Worm (Caenorhabditis elegans): ENCODE measurements around the gene F17C11.26.

F17C11.26 gene

ce11 chrV:10940571-10940991 lies 669 bp upstream of the F17C11.26 start (continued):
- TF ChIP-seq dve-1 (tag; optimal IDR thresholded peaks at IDR 0.05) = no peak
- no peak for TF ChIP-seq ceh-2 (tag; optimal IDR thresholded peaks at IDR 0.05)
- no peak for TF ChIP-seq ceh-34 (tag; optimal IDR thresholded peaks at IDR 0.05)
- peak; percentile 68 for TF ChIP-seq nfya-1 (tag; optimal IDR thresholded peaks at IDR 0.05)
- no peak for TF ChIP-seq pat-9 (tag; optimal IDR thresholded peaks at IDR 0.05)
- peak; percentile 24 for TF ChIP-seq unc-42 (tag; optimal IDR thresholded peaks at IDR 0.05)
- TF ChIP-seq pqm-1 (tag; optimal IDR thresholded peaks at IDR 0.05) = peak; percentile 49
- TF ChIP-seq ceh-18 (tag; optimal IDR thresholded peaks at IDR 0.05) = no peak
- TF ChIP-seq C08G9.2 (tag; optimal IDR thresholded peaks at IDR 0.05) = no peak
- no peak for TF ChIP-seq hlh-8 (tag; optimal IDR thresholded peaks at IDR 0.05)

ce11 chrV:10942161-10942560 lies 911 bp downstream of the F17C11.26 start, which contains the start of gene zip-9:
TSS of gene zip-9 (plus strand) at chrV:10942461.
- TF ChIP-seq ceh-31 (tag; optimal IDR thresholded peaks at IDR 0.05) (no peak), ceh-30 (tag; optimal IDR thresholded peaks at IDR 0.05) (no peak), lin-11 (tag; optimal IDR thresholded peaks at IDR 0.05) (no peak), ref-2 (tag; optimal IDR thresholded peaks at IDR 0.05) (no peak), pqm-1 (tag; optimal IDR thresholded peaks at IDR 0.05) (no peak), ceh-22 (tag; optimal IDR thresholded peaks at IDR 0.05) (no peak), elt-2 (tag; optimal IDR thresholded peaks at IDR 0.05) (no peak), C38D4.7 (GFP tag; optimal IDR thresholded peaks at IDR 0.05) (no peak), tbx-7 (tag; optimal IDR thresholded peaks at IDR 0.05) (no peak)

ce11 chrV:10944903-10945302 lies 3.7 kb downstream of the F17C11.26 start:
- TF ChIP-seq unc-42 (tag; optimal IDR thresholded peaks at IDR 0.05) (peak; percentile 57), ama-1 (optimal IDR thresholded peaks at IDR 0.05) (no peak)

- no peak for TF ChIP-seq madf-2 (tag; optimal IDR thresholded peaks at IDR 0.05)
- TF ChIP-seq nhr-232 (tag; optimal IDR thresholded peaks at IDR 0.05) = no peak
- no peak for TF ChIP-seq ttx-3 (tag; optimal IDR thresholded peaks at IDR 0.05)
- TF ChIP-seq pag-3 (tag; optimal IDR thresholded peaks at IDR 0.05; ENCODE audit: borderline replicate concordance) = no peak
- no peak for TF ChIP-seq unc-55 (GFP tag; optimal IDR thresholded peaks at IDR 0.05)
- no peak for TF ChIP-seq Y22D7AL.16 (tag; optimal IDR thresholded peaks at IDR 0.05)
- no peak for TF ChIP-seq ahr-1 (tag; optimal IDR thresholded peaks at IDR 0.05)
- TF ChIP-seq npax-4 (tag; optimal IDR thresholded peaks at IDR 0.05) = no peak
- TF ChIP-seq unc-42 (tag; optimal IDR thresholded peaks at IDR 0.05) = no peak
- TF ChIP-seq ceh-24 (tag; optimal IDR thresholded peaks at IDR 0.05) = no peak
Measured at ce11 chrV:10947210-10947609, 6.0 kb downstream of the F17C11.26 start.

- TF ChIP-seq pqm-1 (tag; optimal IDR thresholded peaks at IDR 0.05) = no peak
Measured at ce11 chrV:10947930-10948329, 6.7 kb downstream of the F17C11.26 start, which contains the start of gene F17C11.2. TSS of gene F17C11.2 (plus strand) at chrV:10948230.

ce11 chrV:10949511-10949910 lies 8.3 kb downstream of the F17C11.26 start, which contains the start of gene col-153:
TSS of gene col-153 (plus strand) at chrV:10949811.
- no peak for TF ChIP-seq ceh-2 (tag; optimal IDR thresholded peaks at IDR 0.05)
- no peak for TF ChIP-seq F13H6.1 (tag; optimal IDR thresholded peaks at IDR 0.05)
- TF ChIP-seq ttx-3 (tag; optimal IDR thresholded peaks at IDR 0.05) = no peak
- TF ChIP-seq eyg-1 (tag; optimal IDR thresholded peaks at IDR 0.05) = no peak
- TF ChIP-seq unc-3 (GFP tag; conservative IDR thresholded peaks at IDR 0.05) = no peak
- TF ChIP-seq unc-3 (tag; optimal IDR thresholded peaks at IDR 0.05) = no peak
- no peak for TF ChIP-seq nhr-11 (tag; optimal IDR thresholded peaks at IDR 0.05)
- TF ChIP-seq Y22D7AL.16 (tag; optimal IDR thresholded peaks at IDR 0.05) = no peak
- TF ChIP-seq ceh-14 (tag; optimal IDR thresholded peaks at IDR 0.05) = no peak
- TF ChIP-seq ceh-19 (GFP tag; optimal IDR thresholded peaks at IDR 0.05) = no peak
- TF ChIP-seq sox-2 (GFP tag; IDR thresholded peaks at IDR 0.05) = no peak

Data from whole organism, late embryonic.